3 fruit fly cellular contexts compared by ENCODE assay signal in genomic region chr3L:19867238-19867637, dm6.
TF ChIP-seq lines count a peak whose summit lies in the region.

No protein-coding gene starts in this region.

- no peak for TF ChIP-seq CTCF in whole organism, embryonic (GFP tag; optimal IDR thresholded peaks at IDR 0.05; lab: Kevin White, UChicago)

TF ChIP-seq in whole organism, adult, 20 proteins besides CTCF, POLR2A, EP300 and RAD21:
- TF ChIP-seq CG7101 (tag; optimal IDR thresholded peaks at IDR 0.05; lab: Kevin White, UChicago) (no peak), kay (GFP tag; lab: Kevin White, UChicago; ENCODE audit: borderline replicate concordance) (peak; percentile 33)

TF ChIP-seq in whole organism, embryonic, 481 proteins besides CTCF, POLR2A, EP300 and RAD21:
- TF ChIP-seq Ets65A (GFP tag; lab: Kevin White, UChicago) (peak; percentile 48), CG18011 (GFP tag; optimal IDR thresholded peaks at IDR 0.05; lab: Kevin White, UChicago) (peak; percentile 95), salm (tag; optimal IDR thresholded peaks at IDR 0.05; lab: Kevin White, UChicago) (no peak), cad (GFP tag; optimal IDR thresholded peaks at IDR 0.05; lab: Kevin White, UChicago) (peak; percentile 69), Elba2 (GFP tag; optimal IDR thresholded peaks at IDR 0.05; lab: Kevin White, UChicago) (no peak)

TF ChIP-seq in whole organism, prepupa, 60 proteins besides CTCF, POLR2A, EP300 and RAD21:
- TF ChIP-seq vri (GFP tag; optimal IDR thresholded peaks at IDR 0.05; lab: Kevin White, UChicago) (no peak), CG6163 (GFP tag; IDR thresholded peaks at IDR 0.05; lab: Robert Waterston, UW) (no peak), Lpt (GFP tag; optimal IDR thresholded peaks at IDR 0.05; lab: Kevin White, UChicago) (no peak), CG4318 (GFP tag; optimal IDR thresholded peaks at IDR 0.05; lab: Kevin White, UChicago) (no peak), svp (GFP tag; lab: Kevin White, UChicago) (peak; percentile 58), salr (GFP tag; optimal IDR thresholded peaks at IDR 0.05; lab: Kevin White, UChicago) (no peak)
